Worm (Caenorhabditis elegans): ENCODE data around the gene B0218.7.

Gene B0218.7

DNA sequence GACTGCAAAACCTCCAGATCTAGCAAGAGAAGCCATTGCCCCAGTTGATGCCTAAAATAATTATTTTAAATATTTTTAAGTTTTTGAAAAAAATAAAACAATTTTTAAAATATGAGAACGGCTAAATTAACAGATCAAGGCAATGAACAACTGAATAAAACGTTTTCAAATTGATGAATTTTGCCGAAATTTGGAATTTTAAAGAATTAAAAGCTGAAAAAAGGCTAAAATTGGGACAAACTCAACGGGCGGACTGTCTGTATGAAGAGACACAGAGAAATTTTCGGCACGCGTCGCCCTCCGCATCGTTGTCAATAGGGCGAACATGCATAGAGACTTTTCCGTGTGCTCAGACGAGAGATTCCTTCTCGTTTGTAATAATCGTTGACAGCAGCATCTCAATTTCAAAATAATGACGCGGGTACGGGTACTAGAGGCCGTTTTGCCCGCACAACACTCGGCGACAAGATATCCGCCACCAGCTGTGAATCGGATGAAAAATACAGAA is 29.8 kb downstream of the B0218.7 start, which contains the start of the genes isp-1 and islo-1 (continued):
- TF ChIP-seq pag-3 (tag; optimal IDR thresholded peaks at IDR 0.05; ENCODE audit: borderline replicate concordance, insufficient read depth) = no peak
- no peak for TF ChIP-seq ztf-4 (tag; optimal IDR thresholded peaks at IDR 0.05)
- TF ChIP-seq nhr-90 (tag; optimal IDR thresholded peaks at IDR 0.05; ENCODE audit: poor library complexity) = no peak
- no peak for TF ChIP-seq Y116A8C.19 (tag; optimal IDR thresholded peaks at IDR 0.05; ENCODE audit: borderline replicate concordance)
- no peak for TF ChIP-seq lin-39 (tag; optimal IDR thresholded peaks at IDR 0.05)
- TF ChIP-seq sox-4 (tag; optimal IDR thresholded peaks at IDR 0.05) = no peak
- TF ChIP-seq nhr-28 (tag; optimal IDR thresholded peaks at IDR 0.05) = no peak

DNA sequence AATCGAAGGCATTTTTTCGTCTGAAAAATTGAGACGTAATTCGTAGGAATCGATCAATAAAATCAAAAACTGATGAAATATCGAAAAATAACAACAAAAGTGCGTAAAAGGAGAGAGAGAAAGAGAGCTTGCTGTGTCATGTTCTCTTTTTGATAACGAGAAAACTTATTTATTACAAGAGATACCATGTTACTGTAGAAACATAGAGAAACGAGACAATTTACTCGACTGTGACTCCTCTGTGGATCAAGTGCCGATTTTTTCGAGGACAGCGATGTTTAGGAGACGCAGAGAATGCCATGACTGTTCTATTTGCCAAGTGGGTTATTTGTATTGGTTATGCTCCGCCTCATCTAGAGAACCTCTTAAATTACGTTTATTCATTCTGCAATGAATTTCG is 32.3 kb downstream of the B0218.7 start, which contains the start of gene sph-1:
Gene sph-1 (minus strand): TSS at position 23 of the 400 bp plus-strand sequence.
- TF ChIP-seq blmp-1 (tag; optimal IDR thresholded peaks at IDR 0.05) (peak; percentile 22), fos-1 (tag; optimal IDR thresholded peaks at IDR 0.05) (peak; percentile 40), mep-1 (tag; optimal IDR thresholded peaks at IDR 0.05) (peak; percentile 47), zag-1 (tag; optimal IDR thresholded peaks at IDR 0.05) (no peak), lin-15B (tag; optimal IDR thresholded peaks at IDR 0.05) (no peak), efl-1 (optimal IDR thresholded peaks at IDR 0.05) (peak in 1 of 2 experiments; percentile 9), efl-1 (GFP tag; optimal IDR thresholded peaks at IDR 0.05 in 1 of 2) (peak in 1 of 2 experiments; percentile 89), lin-14 (GFP tag; optimal IDR thresholded peaks at IDR 0.05) (peak; percentile 70), unc-30 (tag; optimal IDR thresholded peaks at IDR 0.05) (no peak), snu-23 (GFP tag; optimal IDR thresholded peaks at IDR 0.05) (peak; percentile 52), elt-2 (tag; optimal IDR thresholded peaks at IDR 0.05) (peak; percentile 49), lsy-2 (tag; optimal IDR thresholded peaks at IDR 0.05) (peak in 1 of 2 experiments; percentile 21), nhr-71 (tag; optimal IDR thresholded peaks at IDR 0.05) (peak; percentile 36), C16A3.4 (tag; optimal IDR thresholded peaks at IDR 0.05) (no peak), nhr-85 (tag) (no peak), mdl-1 (tag; optimal IDR thresholded peaks at IDR 0.05) (peak in 1 of 2 experiments; percentile 13), xbp-1 (tag; optimal IDR thresholded peaks at IDR 0.05) (no peak), lin-35 (GFP tag; optimal IDR thresholded peaks at IDR 0.05) (peak in 1 of 2 experiments; percentile 48), nhr-77 (tag; optimal IDR thresholded peaks at IDR 0.05) (peak; percentile 46), nhr-20 (tag; optimal IDR thresholded peaks at IDR 0.05) (peak; percentile 38)

DNA sequence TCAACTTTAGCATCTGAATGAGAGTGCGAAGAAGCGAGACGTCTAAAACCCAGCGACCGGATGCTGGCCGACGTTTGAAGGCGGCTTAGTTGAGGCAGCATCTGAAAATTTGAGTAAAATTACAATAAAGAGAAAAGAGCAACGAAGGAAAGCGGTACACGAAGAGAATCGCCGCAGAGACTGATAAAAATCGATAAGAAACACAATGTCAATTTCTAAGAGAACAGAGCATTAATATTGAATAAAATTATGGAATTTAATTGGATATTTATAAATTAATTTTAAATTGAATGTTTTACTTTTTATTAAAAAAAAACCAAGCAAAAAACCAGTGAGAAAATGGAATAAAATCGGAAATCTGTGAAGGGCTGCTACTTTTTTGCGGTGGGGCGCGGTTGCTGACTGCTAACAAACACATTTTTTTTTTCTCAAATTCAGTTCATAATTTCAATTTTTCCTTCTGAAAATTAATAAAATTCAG is 35.7 kb downstream of the B0218.7 start, which contains the start of the genes ndub-11 and moc-3:
Gene ndub-11 (minus strand): TSS at position 101 of the 481 bp plus-strand sequence.
Gene moc-3 (plus strand): TSS at position 431 of the 481 bp plus-strand sequence.
- TF ChIP-seq zip-4 (GFP tag; optimal IDR thresholded peaks at IDR 0.05) (no peak), nhr-20 (tag; optimal IDR thresholded peaks at IDR 0.05) (no peak), lsy-2 (tag; optimal IDR thresholded peaks at IDR 0.05) (peak in 1 of 2 experiments; percentile 9), dpl-1 (GFP tag; optimal IDR thresholded peaks at IDR 0.05) (peak in 1 of 3 experiments; percentile 25)

DNA sequence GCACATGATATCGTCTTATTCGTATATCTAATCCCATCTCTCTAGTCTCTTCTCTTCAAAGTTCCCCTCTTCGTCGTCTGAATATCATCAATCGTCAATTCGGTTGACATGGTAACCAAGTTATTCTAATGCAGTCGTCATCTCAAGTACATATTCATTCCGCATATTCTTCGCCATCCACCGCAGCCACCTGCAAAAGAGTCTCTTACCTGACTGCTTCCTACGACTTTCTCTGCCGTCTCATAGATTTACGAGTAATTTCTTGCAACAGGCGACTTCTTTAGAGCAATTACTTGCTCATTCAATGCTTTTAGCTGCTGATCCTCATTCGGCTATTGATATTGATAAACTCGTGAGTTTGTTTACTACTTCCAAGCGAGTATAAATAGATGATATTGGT is 38.4 kb downstream of the B0218.7 start:
- no peak for TF ChIP-seq ztf-4 (tag; optimal IDR thresholded peaks at IDR 0.05)
- TF ChIP-seq nhr-20 (tag; optimal IDR thresholded peaks at IDR 0.05) = no peak
- TF ChIP-seq ceh-8 (GFP tag; optimal IDR thresholded peaks at IDR 0.05) = no peak
- peak; percentile 57 for TF ChIP-seq sox-4 (tag; optimal IDR thresholded peaks at IDR 0.05)
- TF ChIP-seq egl-13 (tag; optimal IDR thresholded peaks at IDR 0.05) = peak; percentile 1
- TF ChIP-seq pax-3 (tag; optimal IDR thresholded peaks at IDR 0.05) = peak; percentile 44
- no peak for TF ChIP-seq fkh-4 (tag; optimal IDR thresholded peaks at IDR 0.05; ENCODE audit: borderline replicate concordance)
- no peak for TF ChIP-seq ztf-11 (tag; optimal IDR thresholded peaks at IDR 0.05)
- TF ChIP-seq mep-1 (tag; optimal IDR thresholded peaks at IDR 0.05) = no peak
- peak; percentile 85 for TF ChIP-seq fkh-8 (tag; optimal IDR thresholded peaks at IDR 0.05)
- TF ChIP-seq dsc-1 (tag; optimal IDR thresholded peaks at IDR 0.05) = peak; percentile 70
